Worm (Caenorhabditis elegans) whole organism, L2 larva: ENCODE results near the gene srx-7.

ENCODE experiments used
- Y55F3AM.14 ChIP-seq: fragments of 200-800 bp; sonication (Bioruptor generic); optimal IDR thresholded peaks from 2 replicates; lab custom pipeline; 2018; ENCODE audit warnings: mild to moderate bottlenecking, missing genetic modification characterization, missing compliant biosample characterization
- ama-1 ChIP-seq: fragments of 150-350 bp; optimal IDR thresholded peaks from 2 replicates; lab custom pipeline; 2018; ENCODE audit warnings: inconsistent platforms
- blmp-1 ChIP-seq: sonication (generic microtip); optimal IDR thresholded peaks from 2 replicates; lab custom pipeline; 2017; ENCODE audit warnings: missing genetic modification characterization, mild to moderate bottlenecking, missing compliant biosample characterization, antibody characterized with exemption, moderate library complexity; ENCODE audit not compliant: insufficient read depth
- ceh-82 ChIP-seq: fragments of 150-350 bp; optimal IDR thresholded peaks from 2 replicates; lab custom pipeline; 2014; ENCODE audit warnings: missing biosample characterization, missing genetic modification characterization
- crh-2 ChIP-seq: sonication (generic microtip); optimal IDR thresholded peaks from 2 replicates; lab custom pipeline; 2017; ENCODE audit warnings: missing biosample characterization, missing genetic modification characterization
- dmd-4 ChIP-seq: sonication (generic microtip); optimal IDR thresholded peaks from 2 replicates; lab custom pipeline; 2017; ENCODE audit warnings: missing biosample characterization, missing genetic modification characterization
- egl-27 ChIP-seq: sonication (generic microtip); optimal IDR thresholded peaks from 3 replicates; lab custom pipeline; 2017; ENCODE audit warnings: missing biosample characterization, missing genetic modification reagents, missing genetic modification characterization
- elt-1 ChIP-seq: fragments of 150-350 bp; optimal IDR thresholded peaks from 2 replicates; lab custom pipeline; 2014; ENCODE audit warnings: missing biosample characterization, missing genetic modification characterization
- elt-3 ChIP-seq: sonication (generic microtip); optimal IDR thresholded peaks from 2 replicates; lab custom pipeline; 2017; ENCODE audit warnings: missing biosample characterization, missing genetic modification characterization
- fos-1 ChIP-seq: fragments of 150-350 bp; optimal IDR thresholded peaks from 2 replicates; lab custom pipeline; 2014; ENCODE audit warnings: missing biosample characterization, missing genetic modification characterization
- gmeb-1 ChIP-seq: fragments of 150-350 bp; optimal IDR thresholded peaks from 2 replicates; lab custom pipeline; 2014; ENCODE audit warnings: missing biosample characterization, missing genetic modification characterization
- lin-39 ChIP-seq: fragments of 150-350 bp; optimal IDR thresholded peaks from 2 replicates; lab custom pipeline; 2014; ENCODE audit warnings: missing biosample characterization, missing genetic modification reagents, missing genetic modification characterization
- lsy-2 ChIP-seq, 2 experiments: fragments of 150-350 bp in 1 of 2; sonication (generic microtip) in 1 of 2; optimal IDR thresholded peaks; 2 replicates each; lab custom pipeline; 2014 to 2017; ENCODE audit warnings: missing biosample characterization in 2 of 2, missing genetic modification characterization in 2 of 2
- mab-5 ChIP-seq: fragments of 150-350 bp; optimal IDR thresholded peaks from 2 replicates; lab custom pipeline; 2014; ENCODE audit warnings: missing biosample characterization, missing genetic modification characterization
- mbf-1 ChIP-seq: sonication (generic microtip); optimal IDR thresholded peaks from 2 replicates; lab custom pipeline; 2017; ENCODE audit warnings: missing biosample characterization, missing genetic modification characterization
- mdl-1 ChIP-seq, 2 experiments: fragments of 150-350 bp in 1 of 2; sonication (generic microtip) in 1 of 2; optimal IDR thresholded peaks; 2 replicates each; lab custom pipeline; 2017; ENCODE audit warnings: missing biosample characterization in 2 of 2, missing genetic modification characterization in 2 of 2
- nhr-10 ChIP-seq: sonication (generic microtip); optimal IDR thresholded peaks from 2 replicates; lab custom pipeline; 2017; ENCODE audit warnings: missing biosample characterization, missing genetic modification characterization
- nhr-11 ChIP-seq: fragments of 150-350 bp; optimal IDR thresholded peaks from 2 replicates; lab custom pipeline; 2014; ENCODE audit warnings: missing biosample characterization, missing genetic modification characterization
- nhr-12 ChIP-seq: fragments of 150-350 bp; optimal IDR thresholded peaks from 2 replicates; lab custom pipeline; 2014; ENCODE audit warnings: missing biosample characterization, missing genetic modification characterization
- nhr-129 ChIP-seq: fragments of 150-350 bp; optimal IDR thresholded peaks from 2 replicates; lab custom pipeline; 2014; ENCODE audit warnings: missing biosample characterization, missing genetic modification characterization
- nhr-21 ChIP-seq: fragments of 150-350 bp; optimal IDR thresholded peaks from 2 replicates; lab custom pipeline; 2014; ENCODE audit warnings: missing biosample characterization, missing genetic modification characterization
- nhr-237 ChIP-seq: fragments of 150-350 bp; optimal IDR thresholded peaks from 2 replicates; lab custom pipeline; 2014; ENCODE audit warnings: missing biosample characterization, missing genetic modification characterization
- nhr-25 ChIP-seq: fragments of 150-350 bp; sonication (generic microtip); optimal IDR thresholded peaks from 3 replicates; lab custom pipeline; 2014; ENCODE audit warnings: missing biosample characterization, missing genetic modification characterization
- nhr-6 ChIP-seq: fragments of 150-350 bp; optimal IDR thresholded peaks from 2 replicates; lab custom pipeline; 2014; ENCODE audit warnings: missing biosample characterization, missing genetic modification characterization
- nhr-77 ChIP-seq: fragments of 150-350 bp; optimal IDR thresholded peaks from 2 replicates; lab custom pipeline; 2014; ENCODE audit warnings: missing biosample characterization, missing genetic modification characterization
- peb-1 ChIP-seq: fragments of 150-350 bp; optimal IDR thresholded peaks from 2 replicates; lab custom pipeline; 2014; ENCODE audit warnings: missing biosample characterization, missing genetic modification characterization
- sem-4 ChIP-seq: fragments of 150-350 bp; optimal IDR thresholded peaks from 2 replicates; lab custom pipeline; 2014; ENCODE audit warnings: missing biosample characterization, missing genetic modification reagents, missing genetic modification characterization
- skn-1 ChIP-seq: sonication (generic microtip); optimal IDR thresholded peaks from 2 replicates; lab custom pipeline; 2017; ENCODE audit warnings: missing biosample characterization, missing genetic modification characterization
- sma-3 ChIP-seq: sonication (generic microtip); optimal IDR thresholded peaks from 2 replicates; lab custom pipeline; 2016; ENCODE audit warnings: missing genetic modification reagents, missing genetic modification characterization, missing compliant biosample characterization
- snpc-4 ChIP-seq: fragments of 150-350 bp; optimal IDR thresholded peaks from 2 replicates; lab custom pipeline; 2014; ENCODE audit warnings: missing biosample characterization, missing genetic modification characterization
- unc-39 ChIP-seq: fragments of 150-350 bp; optimal IDR thresholded peaks from 2 replicates; lab custom pipeline; 2014; ENCODE audit warnings: missing biosample characterization, missing genetic modification characterization
- unc-62 ChIP-seq: fragments of 150-350 bp; optimal IDR thresholded peaks from 2 replicates; lab custom pipeline; 2014; ENCODE audit warnings: missing biosample characterization, missing genetic modification reagents, missing genetic modification characterization
- zag-1 ChIP-seq: fragments of 150-350 bp; optimal IDR thresholded peaks from 2 replicates; lab custom pipeline; 2014; ENCODE audit warnings: missing biosample characterization, missing genetic modification characterization
- ztf-4 ChIP-seq: fragments of 150-350 bp; optimal IDR thresholded peaks from 2 replicates; lab custom pipeline; 2014; ENCODE audit warnings: missing biosample characterization, missing genetic modification characterization

The srx-7 gene

ce11 chrV:552406-552805, 7.6 kb upstream of the srx-7 start:
- TF ChIP-seq nhr-25 (tag; lab: Kevin White, UChicago) (no peak), nhr-6 (tag; lab: Kevin White, UChicago) (no peak), gmeb-1 (tag; lab: Kevin White, UChicago) (no peak), lin-39 (tag; lab: Kevin White, UChicago) (no peak)

DNA sequence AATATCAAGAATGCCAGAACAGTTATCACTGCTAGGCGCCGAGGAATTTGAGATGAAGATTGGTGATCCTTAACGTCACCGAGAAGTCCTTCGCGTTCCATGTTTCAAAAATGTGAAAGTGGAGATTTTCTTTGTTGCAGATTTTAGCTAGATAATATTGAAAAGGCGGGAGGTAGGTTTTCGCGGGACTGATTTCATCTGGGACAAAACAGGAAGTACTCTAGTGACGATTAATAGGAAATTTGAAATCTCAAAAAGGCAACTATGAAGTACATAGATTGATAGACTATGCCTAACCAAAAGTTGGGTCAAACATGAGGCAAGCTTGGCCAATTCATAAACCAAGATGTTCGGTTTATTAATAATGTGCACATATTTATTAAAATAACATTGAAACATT, 6.9 kb upstream of the srx-7 start, which contains the start of gene C14C6.8:
TSS of gene C14C6.8 (minus strand) at position 101 of the 400 bp plus-strand sequence.
- TF ChIP-seq lsy-2 (tag; optimal IDR thresholded peaks at IDR 0.05; lab: Kevin White, UChicago) (no peak), unc-39 (no peak), sem-4 (tag; lab: Kevin White, UChicago) (no peak), blmp-1 (tag; lab: Kevin White, UChicago) (no peak), nhr-11 (tag; lab: Kevin White, UChicago) (no peak), egl-27 (tag; lab: Kevin White, UChicago) (no peak), zag-1 (tag; lab: Kevin White, UChicago) (no peak), unc-62 (GFP tag; lab: Kevin White, UChicago) (no peak), mbf-1 (tag; lab: Kevin White, UChicago) (no peak), Y55F3AM.14 (GFP tag; lab: Kevin White, UChicago) (no peak), elt-1 (tag; lab: Kevin White, UChicago) (no peak), mab-5 (tag; lab: Kevin White, UChicago) (no peak), sma-3 (no peak), snpc-4 (tag; lab: Kevin White, UChicago) (no peak), lin-39 (tag; lab: Kevin White, UChicago) (no peak), skn-1 (no peak)

- TF ChIP-seq zag-1 (tag; lab: Kevin White, UChicago) = no peak
- no peak for TF ChIP-seq ama-1
- TF ChIP-seq skn-1 = no peak
- no peak for TF ChIP-seq snpc-4 (tag; lab: Kevin White, UChicago)
- TF ChIP-seq elt-1 (tag; lab: Kevin White, UChicago) = no peak
- TF ChIP-seq nhr-21 (tag; lab: Kevin White, UChicago) = no peak
- no peak for TF ChIP-seq peb-1
- no peak for TF ChIP-seq nhr-129 (tag; lab: Kevin White, UChicago)
- TF ChIP-seq crh-2 (tag; lab: Kevin White, UChicago) = no peak
- no peak for TF ChIP-seq nhr-77 (tag; lab: Kevin White, UChicago)
- no peak for TF ChIP-seq sem-4 (tag; lab: Kevin White, UChicago)
- no peak for TF ChIP-seq ztf-4
- TF ChIP-seq sma-3 = no peak
- TF ChIP-seq, all 48 proteins: peak for 0
Measured at ce11 chrV:556055-556454, 3.9 kb upstream of the srx-7 start, which contains the start of gene srx-8. Gene srx-8 (minus strand): TSS chrV:556155.

ce11 chrV:562834-563233, 2.8 kb downstream of the srx-7 start, which contains the start of gene C14C6.2:
Gene C14C6.2 (plus strand): TSS chrV:563134.
- TF ChIP-seq nhr-11 (tag; lab: Kevin White, UChicago) = no peak
- TF ChIP-seq mab-5 (tag; lab: Kevin White, UChicago) = no peak

- no peak for TF ChIP-seq blmp-1 (tag; lab: Kevin White, UChicago)
- TF ChIP-seq ztf-4 = no peak
- TF ChIP-seq nhr-10 = no peak
- TF ChIP-seq unc-62 (GFP tag; lab: Kevin White, UChicago) = no peak
- TF ChIP-seq dmd-4 (tag; lab: Kevin White, UChicago) = no peak
- TF ChIP-seq ceh-82 (tag; lab: Kevin White, UChicago) = no peak
- no peak for TF ChIP-seq fos-1 (tag; lab: Kevin White, UChicago)
- TF ChIP-seq elt-3 (tag; lab: Kevin White, UChicago) = no peak
- TF ChIP-seq nhr-12 (tag; lab: Kevin White, UChicago) = no peak
- no peak for TF ChIP-seq elt-1 (tag; lab: Kevin White, UChicago)
- no peak for TF ChIP-seq mab-5 (tag; lab: Kevin White, UChicago)
- TF ChIP-seq mdl-1 (tag; optimal IDR thresholded peaks at IDR 0.05; lab: Kevin White, UChicago) = no peak
- TF ChIP-seq peb-1 = no peak
- no peak for TF ChIP-seq egl-27 (tag; lab: Kevin White, UChicago)
- TF ChIP-seq nhr-237 (tag; lab: Kevin White, UChicago) = no peak
- no peak for TF ChIP-seq nhr-129 (tag; lab: Kevin White, UChicago)
- no peak for TF ChIP-seq lsy-2 (tag; optimal IDR thresholded peaks at IDR 0.05; lab: Kevin White, UChicago)
- TF ChIP-seq mbf-1 (tag; lab: Kevin White, UChicago) = no peak
- TF ChIP-seq gmeb-1 (tag; lab: Kevin White, UChicago) = no peak
Measured at ce11 chrV:565984-566383, 6.0 kb downstream of the srx-7 start, which contains the start of gene sri-73. Gene sri-73 (minus strand): TSS chrV:566084.
